Fruit fly (Drosophila melanogaster): Measurements from ENCODE around the gene CG13293.

CG13293 gene

dm6 chr3L:6124616-6125408 lies 42.1 kb downstream of the CG13293 start (continued):
- TF ChIP-seq CG10543 (GFP tag; optimal IDR thresholded peaks at IDR 0.05) (peak; percentile 59), Fer3 (tag; optimal IDR thresholded peaks at IDR 0.05) (peak; percentile 75), CG6683 (GFP tag; optimal IDR thresholded peaks at IDR 0.05) (peak; percentile 61), Ada2b (GFP tag; IDR thresholded peaks at IDR 0.05) (peak; percentile 69; the same call in 1 of the 2 replicates), salm (tag; optimal IDR thresholded peaks at IDR 0.05) (peak; percentile 54), HmgZ (tag; optimal IDR thresholded peaks at IDR 0.05) (peak; percentile 38), Camta (GFP tag; optimal IDR thresholded peaks at IDR 0.05) (peak; percentile 92), CG9876 (GFP tag; optimal IDR thresholded peaks at IDR 0.05) (peak; percentile 16), Atf6 (GFP tag; IDR thresholded peaks at IDR 0.05) (peak; percentile 71), CG12104 (GFP tag; optimal IDR thresholded peaks at IDR 0.05) (peak; percentile 75), otp (GFP tag; IDR thresholded peaks at IDR 0.05) (peak; percentile 92), corto (GFP tag; optimal IDR thresholded peaks at IDR 0.05) (no peak), ci (GFP tag; IDR thresholded peaks at IDR 0.05) (peak; percentile 98), crol (GFP tag; IDR thresholded peaks at IDR 0.05) (no peak), ranshi (GFP tag; IDR thresholded peaks at IDR 0.05) (peak; percentile 76; the same call in 1 of the 2 replicates), wek (GFP tag; optimal IDR thresholded peaks at IDR 0.05) (peak; percentile 89), ssp (GFP tag; IDR thresholded peaks at IDR 0.05) (peak; percentile 96), Ets97D (GFP tag; optimal IDR thresholded peaks at IDR 0.05) (peak; percentile 99), Dll (GFP tag; IDR thresholded peaks at IDR 0.05; ENCODE audit: partially characterized antibody) (no peak), Meics (GFP tag; optimal IDR thresholded peaks at IDR 0.05) (peak; percentile 89), ewg (GFP tag; optimal IDR thresholded peaks at IDR 0.05) (peak; percentile 49), insv (GFP tag; optimal IDR thresholded peaks at IDR 0.05) (peak in 1 of 2 experiments; percentile 47), row (GFP tag; IDR thresholded peaks at IDR 0.05) (peak; percentile 22; the same call in 1 of the 3 replicates), Dip2 (GFP tag; IDR thresholded peaks at IDR 0.05) (no peak), CG33557 (GFP tag; optimal IDR thresholded peaks at IDR 0.05) (peak; percentile 50), sima (GFP tag; optimal IDR thresholded peaks at IDR 0.05) (peak; percentile 54), mam (GFP tag; optimal IDR thresholded peaks at IDR 0.05) (peak; percentile 79), sob (GFP tag; IDR thresholded peaks at IDR 0.05) (peak; percentile 87), dm (GFP tag; optimal IDR thresholded peaks at IDR 0.05) (peak; percentile 5), z (GFP tag; IDR thresholded peaks at IDR 0.05) (no peak; the same call in 2 of the 3 replicates), Sry-δ (GFP tag; optimal IDR thresholded peaks at IDR 0.05) (peak; percentile 31), trh (GFP tag; optimal IDR thresholded peaks at IDR 0.05) (peak; percentile 30), ash1 (GFP tag; optimal IDR thresholded peaks at IDR 0.05) (peak; percentile 77), CG31388 (GFP tag; optimal IDR thresholded peaks at IDR 0.05) (no peak), kah (GFP tag; optimal IDR thresholded peaks at IDR 0.05) (peak; percentile 64), Drgx (GFP tag; IDR thresholded peaks at IDR 0.05) (no peak), al (GFP tag; IDR thresholded peaks at IDR 0.05) (peak; percentile 73), sna (GFP tag; IDR thresholded peaks at IDR 0.05; ENCODE audit: partially characterized antibody) (no peak; the same call in 1 of the 2 replicates), CG34224 (GFP tag; IDR thresholded peaks at IDR 0.05; ENCODE audit: partially characterized antibody) (no peak), CG2202 (tag; optimal IDR thresholded peaks at IDR 0.05) (peak; percentile 59), CG9797 (GFP tag; optimal IDR thresholded peaks at IDR 0.05) (peak; percentile 29), Xrp1 (GFP tag; IDR thresholded peaks at IDR 0.05) (peak; percentile 41), sqz (GFP tag; optimal IDR thresholded peaks at IDR 0.05) (peak; percentile 74), CG7963 (GFP tag; IDR thresholded peaks at IDR 0.05; ENCODE audit: partially characterized antibody) (no peak), fru (optimal IDR thresholded peaks at IDR 0.05) (no peak), Usf (GFP tag; optimal IDR thresholded peaks at IDR 0.05) (peak; percentile 6), aop (GFP tag; IDR thresholded peaks at IDR 0.05) (no peak), CG9609 (GFP tag; optimal IDR thresholded peaks at IDR 0.05) (peak; percentile 21), CG10979 (tag; optimal IDR thresholded peaks at IDR 0.05) (peak; percentile 70), Doc2 (GFP tag; IDR thresholded peaks at IDR 0.05) (no peak)
